Worm (Caenorhabditis elegans): ENCODE data around the gene T10B5.10.

Gene T10B5.10

DNA sequence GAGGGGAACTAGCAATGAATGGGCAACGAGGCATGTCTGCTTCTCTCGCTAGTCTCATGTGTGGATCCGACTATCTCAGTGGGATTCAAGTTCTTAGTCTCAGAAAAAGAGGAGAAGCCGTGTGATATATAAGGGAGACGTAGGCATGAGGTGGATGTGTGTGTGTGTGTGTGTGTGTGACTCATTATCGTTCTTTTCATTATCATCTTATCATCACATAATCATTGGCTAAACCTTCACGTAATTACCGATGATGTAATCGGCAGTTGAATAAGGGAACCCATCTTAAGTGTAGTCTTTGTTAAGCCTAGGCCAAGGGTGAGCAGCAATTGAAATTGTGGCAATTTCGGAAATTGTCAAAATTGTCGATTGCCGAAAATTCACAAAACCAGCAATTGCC, 26.1 kb downstream of the T10B5.10 start, which contains the start of gene Y32G9B.1:
Gene Y32G9B.1, minus strand, starts transcription at position 101 of the 400 bp plus-strand sequence.
- peak; percentile 29 for TF ChIP-seq elt-2 (tag; optimal IDR thresholded peaks at IDR 0.05)
- TF ChIP-seq unc-3 (GFP tag; conservative IDR thresholded peaks at IDR 0.05) = no peak
- no peak for TF ChIP-seq unc-3 (tag; optimal IDR thresholded peaks at IDR 0.05)

DNA sequence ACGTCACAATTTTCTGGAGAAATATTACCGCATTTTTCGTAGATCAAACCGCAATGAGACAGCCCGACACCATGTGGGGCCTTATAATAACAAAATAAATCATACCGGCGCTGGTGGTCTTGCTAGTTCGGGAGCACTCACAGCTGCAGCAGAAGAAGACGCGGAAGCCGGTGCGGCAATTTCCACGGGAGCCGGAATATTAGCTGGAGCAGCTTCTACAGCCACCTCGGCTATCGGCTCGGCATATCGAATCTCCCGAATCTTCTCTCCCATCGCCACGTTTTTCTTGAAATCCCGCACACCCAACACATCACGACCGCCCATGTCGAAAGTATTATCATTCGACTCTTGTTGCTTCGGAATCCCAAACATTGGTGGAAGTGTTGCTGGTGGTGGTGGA, 31.5 kb downstream of the T10B5.10 start:
- TF ChIP-seq nhr-11 (tag; optimal IDR thresholded peaks at IDR 0.05) (no peak), ref-2 (tag; optimal IDR thresholded peaks at IDR 0.05) (no peak)

DNA sequence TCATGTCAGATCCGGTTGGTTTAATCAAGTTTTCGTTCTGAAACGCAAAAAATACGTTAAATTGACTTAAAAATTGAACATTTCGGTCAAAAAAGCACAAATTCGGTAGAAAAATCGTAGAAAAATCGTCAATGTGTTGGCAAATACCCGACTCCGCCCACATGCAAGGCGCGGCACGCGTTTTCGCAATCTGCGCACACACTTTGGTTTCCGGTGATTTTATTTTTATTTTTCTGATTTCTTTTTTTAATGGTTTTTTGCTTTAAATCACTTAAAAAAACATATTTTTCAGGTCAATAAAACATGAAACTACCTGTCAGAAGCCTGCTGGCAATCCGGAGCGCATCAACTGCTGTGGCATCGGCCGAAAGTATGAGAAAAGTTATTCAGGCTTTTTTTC, 34.8 kb downstream of the T10B5.10 start, which contains the start of the genes gly-7 and mrpl-39:
Gene gly-7, minus strand, starts transcription at position 37 of the 400 bp plus-strand sequence.
Gene mrpl-39, plus strand, starts transcription at position 293 of the 400 bp plus-strand sequence.
- TF ChIP-seq sox-4 (tag; optimal IDR thresholded peaks at IDR 0.05) (peak; percentile 44), odd-2 (tag; optimal IDR thresholded peaks at IDR 0.05) (peak; percentile 7), F13H6.1 (tag; optimal IDR thresholded peaks at IDR 0.05) (no peak), lin-11 (tag; optimal IDR thresholded peaks at IDR 0.05) (peak; percentile 61), nfya-1 (tag; optimal IDR thresholded peaks at IDR 0.05) (peak; percentile 59), C38D4.7 (GFP tag; optimal IDR thresholded peaks at IDR 0.05) (peak; percentile 59), ceh-2 (tag; optimal IDR thresholded peaks at IDR 0.05) (no peak), pha-2 (tag; optimal IDR thresholded peaks at IDR 0.05) (peak; percentile 33), ttx-3 (tag; optimal IDR thresholded peaks at IDR 0.05) (peak; percentile 27), sdc-2 (tag; optimal IDR thresholded peaks at IDR 0.05) (no peak), che-1 (tag; optimal IDR thresholded peaks at IDR 0.05) (peak; percentile 47), ceh-31 (tag; optimal IDR thresholded peaks at IDR 0.05) (peak; percentile 35), K09A11.1 (tag; optimal IDR thresholded peaks at IDR 0.05; ENCODE audit: insufficient read depth) (no peak), ceh-30 (tag; optimal IDR thresholded peaks at IDR 0.05) (no peak), dmd-4 (tag; optimal IDR thresholded peaks at IDR 0.05; ENCODE audit: borderline replicate concordance) (no peak), ceh-45 (GFP tag; IDR thresholded peaks at IDR 0.05) (peak; percentile 37; the same call in 1 of the 2 replicates), unc-86 (tag; optimal IDR thresholded peaks at IDR 0.05) (peak; percentile 27), ceh-19 (GFP tag; optimal IDR thresholded peaks at IDR 0.05) (peak; percentile 14), zip-5 (tag; optimal IDR thresholded peaks at IDR 0.05) (peak; percentile 16), gmeb-2 (tag; optimal IDR thresholded peaks at IDR 0.05) (peak; percentile 47), fkh-6 (tag; optimal IDR thresholded peaks at IDR 0.05) (no peak), ahr-1 (tag; optimal IDR thresholded peaks at IDR 0.05) (peak; percentile 6), fkh-10 (GFP tag; optimal IDR thresholded peaks at IDR 0.05) (no peak), ztf-16 (tag; optimal IDR thresholded peaks at IDR 0.05) (peak; percentile 47), hlh-8 (tag; optimal IDR thresholded peaks at IDR 0.05) (no peak), T23F11.4 (GFP tag; optimal IDR thresholded peaks at IDR 0.05) (no peak), unc-55 (GFP tag; optimal IDR thresholded peaks at IDR 0.05) (no peak), madf-2 (tag; optimal IDR thresholded peaks at IDR 0.05) (peak; percentile 50), elt-4 (tag; optimal IDR thresholded peaks at IDR 0.05) (no peak), ceh-22 (tag; optimal IDR thresholded peaks at IDR 0.05) (no peak), elt-2 (tag; optimal IDR thresholded peaks at IDR 0.05) (peak; percentile 53), hlh-15 (tag; optimal IDR thresholded peaks at IDR 0.05) (peak; percentile 8), pat-9 (tag; optimal IDR thresholded peaks at IDR 0.05) (peak; percentile 48), lim-6 (tag; optimal IDR thresholded peaks at IDR 0.05) (no peak), pros-1 (tag; optimal IDR thresholded peaks at IDR 0.05) (no peak), ceh-34 (tag; optimal IDR thresholded peaks at IDR 0.05) (peak; percentile 15), sox-2 (GFP tag; IDR thresholded peaks at IDR 0.05) (no peak), tbx-2 (tag; optimal IDR thresholded peaks at IDR 0.05) (peak; percentile 55)
